Fruit fly (Drosophila melanogaster) whole organism, adult: ENCODE results near the gene CG32182.
A peak's percentile ranks its signal among the peaks of the same experiment; 100 is the strongest.

Experiments used
- CG11617 ChIP-seq: fragments of 200-800 bp; sonication (Bioruptor generic); optimal IDR thresholded peaks from 2 replicates; lab custom pipeline; 2017; ENCODE audit warnings: mild to moderate bottlenecking, missing biosample characterization, missing genetic modification reagents, missing genetic modification characterization
- CG12768 ChIP-seq: fragments of 200-800 bp; sonication (Bioruptor generic); optimal IDR thresholded peaks from 2 replicates; lab custom pipeline; 2017; ENCODE audit warnings: missing biosample characterization, missing genetic modification characterization, mild to moderate bottlenecking, moderate library complexity, missing genetic modification reagents
- CG14711 ChIP-seq: fragments of 200-800 bp; sonication (Bioruptor generic); optimal IDR thresholded peaks from 2 replicates; lab custom pipeline; 2018; ENCODE audit warnings: missing biosample characterization, mild to moderate bottlenecking, missing genetic modification characterization, moderate library complexity
- CG1620 ChIP-seq: fragments of 200-800 bp; sonication (Bioruptor generic); optimal IDR thresholded peaks from 2 replicates; lab custom pipeline; 2016; ENCODE audit warnings: missing biosample characterization, missing genetic modification characterization
- CG33017 ChIP-seq: fragments of 200-800 bp; sonication (Bioruptor generic); optimal IDR thresholded peaks from 2 replicates; lab custom pipeline; 2018; ENCODE audit warnings: missing biosample characterization, mild to moderate bottlenecking, missing genetic modification characterization, moderate library complexity
- CG5204 ChIP-seq: fragments of 200-800 bp; sonication (Bioruptor generic); optimal IDR thresholded peaks from 2 replicates; lab custom pipeline; 2016; ENCODE audit warnings: missing biosample characterization, missing genetic modification characterization
- CG7045 ChIP-seq: fragments of 200-800 bp; sonication (Bioruptor generic); optimal IDR thresholded peaks from 2 replicates; lab custom pipeline; 2017; ENCODE audit warnings: missing biosample characterization, mild to moderate bottlenecking, missing genetic modification characterization
- CG7101 ChIP-seq: fragments of 200-800 bp; sonication (Bioruptor generic); optimal IDR thresholded peaks from 2 replicates; lab custom pipeline; 2018; ENCODE audit warnings: missing biosample characterization, mild to moderate bottlenecking, missing genetic modification characterization, moderate library complexity
- Clk ChIP-seq: fragments of 200-800 bp; sonication (Bioruptor generic); optimal IDR thresholded peaks from 2 replicates; lab custom pipeline; 2017; ENCODE audit warnings: missing biosample characterization, missing genetic modification characterization
- Crg-1 ChIP-seq: fragments of 200-800 bp; sonication (Bioruptor generic); optimal IDR thresholded peaks from 2 replicates; lab custom pipeline; 2016; ENCODE audit warnings: missing biosample characterization, missing genetic modification characterization
- Hr96 ChIP-seq: fragments of 200-800 bp; sonication (Bioruptor generic); optimal IDR thresholded peaks from 2 replicates; lab custom pipeline; 2016; ENCODE audit warnings: missing biosample characterization, missing genetic modification characterization
- Mnt ChIP-seq: fragments of 200-800 bp; sonication (Bioruptor generic); optimal IDR thresholded peaks from 2 replicates; lab custom pipeline; 2016; ENCODE audit warnings: missing biosample characterization, mild to moderate bottlenecking, missing genetic modification characterization
- bab1 ChIP-seq: fragments of 200-800 bp; sonication (Bioruptor generic); optimal IDR thresholded peaks from 3 replicates; lab custom pipeline; 2019; ENCODE audit warnings: missing biosample characterization, mild to moderate bottlenecking, missing genetic modification characterization, moderate library complexity
- cic ChIP-seq: fragments of 200-800 bp; sonication (Bioruptor generic); optimal IDR thresholded peaks from 2 replicates; lab custom pipeline; 2017; ENCODE audit warnings: missing biosample characterization, mild to moderate bottlenecking, missing genetic modification characterization, moderate library complexity
- cnc ChIP-seq, 2 experiments: fragments of >200 bp; optimal IDR thresholded peaks; 2 replicates each; lab custom pipeline; 2017
- kay ChIP-seq: fragments of 200-800 bp; sonication (Bioruptor generic); peaks from one replicate; lab custom pipeline; 2016; ENCODE audit warnings: missing biosample characterization, missing genetic modification characterization, borderline replicate concordance
- ovo ChIP-seq: fragments of 200-800 bp; sonication (Bioruptor generic); optimal IDR thresholded peaks from 2 replicates; lab custom pipeline; 2016; ENCODE audit warnings: missing biosample characterization, missing genetic modification characterization
- pad ChIP-seq: fragments of 200-800 bp; sonication (Bioruptor generic); optimal IDR thresholded peaks from 3 replicates; lab custom pipeline; 2017; ENCODE audit warnings: missing biosample characterization, missing genetic modification characterization, mild to moderate bottlenecking, moderate library complexity, missing genetic modification reagents
- tj ChIP-seq: fragments of 200-800 bp; sonication (Bioruptor generic); optimal IDR thresholded peaks from 3 replicates; lab custom pipeline; 2017; ENCODE audit warnings: missing biosample characterization, mild to moderate bottlenecking, missing genetic modification characterization, moderate library complexity
- toe ChIP-seq: fragments of 200-800 bp; sonication (Bioruptor generic); optimal IDR thresholded peaks from 2 replicates; lab custom pipeline; 2016; ENCODE audit warnings: missing biosample characterization, missing genetic modification characterization

Gene CG32182

DNA sequence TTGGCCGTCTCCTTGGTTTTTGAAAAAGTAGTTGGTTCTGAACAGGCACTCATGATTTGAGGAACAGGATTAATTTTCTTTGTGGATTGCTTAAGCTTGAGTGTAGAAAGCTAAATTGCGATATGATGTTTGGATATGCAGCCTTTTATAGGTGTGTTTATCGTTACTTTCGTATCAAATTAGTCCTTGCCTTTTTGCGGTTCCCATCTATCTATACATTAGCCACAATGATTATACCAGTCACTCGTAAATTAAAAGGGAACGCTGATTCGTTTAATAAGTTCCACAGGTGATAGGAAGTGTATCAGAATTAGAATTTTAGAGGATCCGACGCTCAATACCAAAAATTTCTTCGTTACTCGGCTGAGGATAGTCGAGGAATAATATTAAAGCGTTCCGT is 11.2 kb upstream of the CG32182 start, which contains the start of gene CG6034:
CG6034 (minus strand) TSS at position 101 of the 400 bp plus-strand sequence.
- TF ChIP-seq Mnt (GFP tag; lab: Kevin White, UChicago), result no peak
- TF ChIP-seq CG1620 (GFP tag; lab: Kevin White, UChicago), result no peak
- TF ChIP-seq kay, result no peak
- TF ChIP-seq CG5204 (GFP tag; lab: Kevin White, UChicago), result no peak

DNA sequence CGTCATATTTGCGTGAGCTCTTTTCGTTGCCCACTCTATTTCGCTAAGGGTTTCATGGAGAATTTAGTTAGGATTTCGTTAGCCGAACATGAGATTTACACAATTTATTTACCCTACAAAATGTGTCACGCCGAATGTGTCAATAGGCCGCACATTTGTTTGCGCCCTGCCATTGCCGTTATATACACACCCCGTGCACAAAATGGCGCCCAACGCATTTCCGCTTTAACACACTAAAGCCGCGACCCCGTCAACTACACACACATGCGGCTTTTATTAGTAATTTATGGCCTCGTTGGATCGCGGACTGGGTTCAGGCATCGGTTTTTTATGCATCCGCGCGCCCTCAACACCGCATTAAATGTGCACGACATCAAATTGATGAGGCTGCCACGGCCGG is 7.4 kb upstream of the CG32182 start, which contains the start of gene Adgf-B:
Adgf-B (minus strand) TSS at position 101 of the 400 bp plus-strand sequence.
- TF ChIP-seq CG33017 (tag; lab: Kevin White, UChicago), result no peak
- TF ChIP-seq CG5204 (GFP tag; lab: Kevin White, UChicago), result no peak
- no peak for TF ChIP-seq tj (GFP tag; lab: Kevin White, UChicago)
- TF ChIP-seq kay, result no peak
- no peak for TF ChIP-seq CG12768 (GFP tag; lab: Kevin White, UChicago)
- no peak for TF ChIP-seq pad (GFP tag; lab: Kevin White, UChicago)
- no peak for TF ChIP-seq CG1620 (GFP tag; lab: Kevin White, UChicago)

dm6 chr3L:17754285-17754684 is 3.6 kb upstream of the CG32182 start:
- peak; percentile 24 for TF ChIP-seq CG12768 (GFP tag; lab: Kevin White, UChicago)
- TF ChIP-seq Mnt (GFP tag; lab: Kevin White, UChicago), result peak; percentile 41
- TF ChIP-seq kay, result peak; percentile 40
- no peak for TF ChIP-seq Clk (GFP tag; lab: Kevin White, UChicago)
- peak; percentile 67 for TF ChIP-seq cic (GFP tag; lab: Kevin White, UChicago)

DNA sequence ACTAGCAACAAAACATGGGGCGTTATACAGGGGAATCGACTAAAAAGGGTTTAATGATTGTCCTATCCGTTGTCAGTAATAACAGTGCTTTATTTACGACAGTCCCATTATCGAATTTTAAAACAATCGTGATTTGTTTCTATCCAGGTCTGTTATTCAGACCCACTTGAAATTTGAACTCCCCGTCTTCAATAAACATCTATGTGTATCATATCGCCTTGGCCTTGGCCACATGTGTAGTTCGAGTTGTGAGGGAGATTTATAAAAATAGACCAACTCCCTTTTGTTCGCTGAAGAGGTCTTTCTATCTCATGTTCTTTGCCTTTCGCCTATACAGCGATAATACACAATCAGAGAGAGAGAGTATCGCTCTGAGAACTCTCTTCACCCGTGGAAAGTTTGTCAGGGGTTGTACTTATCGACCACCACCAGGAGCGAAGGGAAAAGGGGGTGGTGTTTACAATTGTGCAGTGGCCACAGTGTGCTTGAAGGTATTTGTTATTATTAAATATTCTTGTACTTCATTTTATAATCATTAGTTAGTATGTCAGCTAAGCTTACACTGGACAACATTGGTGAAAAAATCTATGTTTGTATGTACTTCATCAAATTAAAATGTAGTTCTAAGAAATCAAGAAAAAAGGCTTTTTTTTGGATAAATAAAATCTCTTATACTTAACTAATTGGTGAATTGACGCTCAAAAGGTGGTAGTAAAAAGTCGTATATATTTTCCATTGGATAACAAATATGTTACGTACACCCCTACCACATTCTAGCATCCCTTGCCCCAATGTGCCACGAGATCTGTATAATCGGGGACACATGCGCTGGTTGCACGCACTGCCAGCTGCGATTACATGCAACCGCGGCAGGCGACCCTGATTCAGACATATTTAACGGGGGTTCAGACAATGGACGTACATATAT is 492 bp upstream of the CG32182 start:
- TF ChIP-seq CG7045 (GFP tag; lab: Kevin White, UChicago) (no peak), CG5204 (GFP tag; lab: Kevin White, UChicago) (no peak), Hr96 (GFP tag; lab: Kevin White, UChicago) (no peak), tj (GFP tag; lab: Kevin White, UChicago) (no peak), kay (peak; percentile 44)

- no peak for TF ChIP-seq Crg-1 (GFP tag; lab: Kevin White, UChicago)
- no peak for TF ChIP-seq kay
- no peak for TF ChIP-seq CG12768 (GFP tag; lab: Kevin White, UChicago)
- TF ChIP-seq CG1620 (GFP tag; lab: Kevin White, UChicago), result no peak
- no peak for TF ChIP-seq pad (GFP tag; lab: Kevin White, UChicago)
- no peak for TF ChIP-seq Hr96 (GFP tag; lab: Kevin White, UChicago)
- no peak for TF ChIP-seq CG7045 (GFP tag; lab: Kevin White, UChicago)
- TF ChIP-seq cic (GFP tag; lab: Kevin White, UChicago), result no peak
- TF ChIP-seq toe, result no peak
- no peak for TF ChIP-seq CG33017 (tag; lab: Kevin White, UChicago)
- TF ChIP-seq cnc (optimal IDR thresholded peaks at IDR 0.05; lab: Kevin White, UChicago), result no peak
- no peak for TF ChIP-seq bab1 (GFP tag; lab: Kevin White, UChicago)
- no peak for TF ChIP-seq tj (GFP tag; lab: Kevin White, UChicago)
- TF ChIP-seq CG11617, result no peak
- no peak for TF ChIP-seq CG5204 (GFP tag; lab: Kevin White, UChicago)
- TF ChIP-seq CG7101, result no peak
These were observed 1.3 kb downstream of the CG32182 start, which contains the start of gene CG32181 for dm6 chr3L:17759072-17759747. Gene CG32181, plus strand, starts transcription at chr3L:17759697.

dm6 chr3L:17763987-17764386 is 6.1 kb downstream of the CG32182 start, which contains the start of the genes Adgf-A and Adgf-A2:
Gene Adgf-A, minus strand, starts transcription at chr3L:17764158.
Gene Adgf-A2, minus strand, starts transcription at chr3L:17764158.
- TF ChIP-seq cic (GFP tag; lab: Kevin White, UChicago) (no peak), cnc (optimal IDR thresholded peaks at IDR 0.05; lab: Kevin White, UChicago) (no peak), CG1620 (GFP tag; lab: Kevin White, UChicago) (no peak), toe (no peak), Hr96 (GFP tag; lab: Kevin White, UChicago) (no peak), bab1 (GFP tag; lab: Kevin White, UChicago) (no peak), Mnt (GFP tag; lab: Kevin White, UChicago) (no peak), CG33017 (tag; lab: Kevin White, UChicago) (no peak), CG14711 (tag; lab: Kevin White, UChicago) (no peak), ovo (GFP tag; lab: Kevin White, UChicago) (no peak), CG5204 (GFP tag; lab: Kevin White, UChicago) (no peak), kay (no peak), CG7045 (GFP tag; lab: Kevin White, UChicago) (no peak), CG12768 (GFP tag; lab: Kevin White, UChicago) (no peak)
